Fruit fly (Drosophila melanogaster): ENCODE measurements around the gene Nepl19.

DNA sequence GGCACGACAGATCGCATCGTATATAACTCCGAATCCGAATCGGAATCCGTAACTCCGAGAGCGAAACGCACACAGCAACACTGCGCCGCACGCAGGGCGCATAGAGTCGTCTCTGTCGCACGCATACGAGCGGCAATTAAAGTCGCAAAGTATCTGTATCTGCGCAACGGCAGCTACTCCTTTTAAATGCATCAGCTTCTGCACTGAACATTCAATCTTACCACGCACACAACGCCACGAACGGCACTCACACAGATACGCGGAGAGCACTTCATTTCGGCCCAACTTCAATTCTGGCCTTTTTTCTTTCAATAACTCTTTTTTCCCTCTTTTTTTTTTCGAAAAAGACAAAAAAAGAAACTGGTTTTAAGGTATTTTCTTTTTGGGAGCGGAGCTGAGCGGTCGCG lies 21.7 kb downstream of the Nepl19 start:
- TF ChIP-seq br (GFP tag; optimal IDR thresholded peaks at IDR 0.05): no peak
- no peak for TF ChIP-seq foxo (GFP tag; optimal IDR thresholded peaks at IDR 0.05)
- no peak for TF ChIP-seq Vsx2 (GFP tag; optimal IDR thresholded peaks at IDR 0.05; ENCODE audit: partially characterized antibody)
- TF ChIP-seq Hr83 (GFP tag; optimal IDR thresholded peaks at IDR 0.05; ENCODE audit: poor library complexity, severe bottlenecking): peak; percentile 41

All from whole organism, wandering third instar larva.